Worm (Caenorhabditis elegans): ENCODE data around the gene mrps-22.

The mrps-22 gene

ce11 chrII:10564578-10564977 is 17.8 kb upstream of the mrps-22 start, which contains the start of the genes C06A1.6 and C06A1.7:
TSS of gene C06A1.6 (minus strand) at chrII:10564678.
TSS of gene C06A1.7 (plus strand) at chrII:10564891.
- TF ChIP-seq flt-1 (GFP tag; IDR thresholded peaks at IDR 0.05) (no peak), tab-1 (GFP tag; IDR thresholded peaks at IDR 0.05) (no peak)

ce11 chrII:10566458-10566857 is 16.0 kb upstream of the mrps-22 start:
- TF ChIP-seq flt-1 (GFP tag; IDR thresholded peaks at IDR 0.05) (no peak), ztf-29 (GFP tag; IDR thresholded peaks at IDR 0.05) (no peak), ref-1 (GFP tag; conservative IDR thresholded peaks at IDR 0.05) (no peak), T22C8.4 (GFP tag; IDR thresholded peaks at IDR 0.05) (no peak), cog-1 (tag; optimal IDR thresholded peaks at IDR 0.05) (no peak), klf-2 (GFP tag; conservative IDR thresholded peaks at IDR 0.05) (no peak), tab-1 (GFP tag; IDR thresholded peaks at IDR 0.05) (no peak), ztf-23 (GFP tag; IDR thresholded peaks at IDR 0.05) (no peak), med-1 (GFP tag; optimal IDR thresholded peaks at IDR 0.05; ENCODE audit: insufficient read depth) (no peak)

ce11 chrII:10569498-10569897 is 12.9 kb upstream of the mrps-22 start:
- TF ChIP-seq ref-1 (GFP tag; conservative IDR thresholded peaks at IDR 0.05) (no peak), flt-1 (GFP tag; IDR thresholded peaks at IDR 0.05) (no peak), tab-1 (GFP tag; IDR thresholded peaks at IDR 0.05) (no peak), ztf-23 (GFP tag; IDR thresholded peaks at IDR 0.05) (no peak), T22C8.4 (GFP tag; IDR thresholded peaks at IDR 0.05) (no peak), med-1 (GFP tag; optimal IDR thresholded peaks at IDR 0.05; ENCODE audit: insufficient read depth) (no peak), klf-2 (GFP tag; conservative IDR thresholded peaks at IDR 0.05) (no peak), cog-1 (tag; optimal IDR thresholded peaks at IDR 0.05) (no peak), ztf-29 (GFP tag; IDR thresholded peaks at IDR 0.05) (no peak)

ce11 chrII:10570302-10570701 is 12.1 kb upstream of the mrps-22 start, which contains the start of gene txt-13:
TSS of gene txt-13 (plus strand) at chrII:10570602.
- TF ChIP-seq T22C8.4 (GFP tag; IDR thresholded peaks at IDR 0.05): no peak
- no peak for TF ChIP-seq klf-2 (GFP tag; conservative IDR thresholded peaks at IDR 0.05)
- no peak for TF ChIP-seq med-1 (GFP tag; optimal IDR thresholded peaks at IDR 0.05; ENCODE audit: insufficient read depth)
- no peak for TF ChIP-seq ztf-23 (GFP tag; IDR thresholded peaks at IDR 0.05)
- no peak for TF ChIP-seq ref-1 (GFP tag; conservative IDR thresholded peaks at IDR 0.05)
- no peak for TF ChIP-seq cog-1 (tag; optimal IDR thresholded peaks at IDR 0.05)
- no peak for TF ChIP-seq flt-1 (GFP tag; IDR thresholded peaks at IDR 0.05)
- TF ChIP-seq ztf-29 (GFP tag; IDR thresholded peaks at IDR 0.05): no peak
- TF ChIP-seq tab-1 (GFP tag; IDR thresholded peaks at IDR 0.05): no peak

ce11 chrII:10571967-10572366 is 10.5 kb upstream of the mrps-22 start, which contains the start of gene C06A1.3:
TSS of gene C06A1.3 (plus strand) at chrII:10572267.
- TF ChIP-seq cog-1 (tag; optimal IDR thresholded peaks at IDR 0.05) (no peak), ztf-23 (GFP tag; IDR thresholded peaks at IDR 0.05) (no peak), ref-1 (GFP tag; conservative IDR thresholded peaks at IDR 0.05) (no peak), T22C8.4 (GFP tag; IDR thresholded peaks at IDR 0.05) (no peak), tab-1 (GFP tag; IDR thresholded peaks at IDR 0.05) (no peak), med-1 (GFP tag; optimal IDR thresholded peaks at IDR 0.05; ENCODE audit: insufficient read depth) (no peak), klf-2 (GFP tag; conservative IDR thresholded peaks at IDR 0.05) (no peak), flt-1 (GFP tag; IDR thresholded peaks at IDR 0.05) (no peak), ztf-29 (GFP tag; IDR thresholded peaks at IDR 0.05) (no peak)

- no peak for TF ChIP-seq ztf-23 (GFP tag; IDR thresholded peaks at IDR 0.05)
- TF ChIP-seq ztf-29 (GFP tag; IDR thresholded peaks at IDR 0.05): no peak
- TF ChIP-seq ref-1 (GFP tag; conservative IDR thresholded peaks at IDR 0.05): no peak
- no peak for TF ChIP-seq med-1 (GFP tag; optimal IDR thresholded peaks at IDR 0.05; ENCODE audit: insufficient read depth)
- TF ChIP-seq tab-1 (GFP tag; IDR thresholded peaks at IDR 0.05): no peak
- no peak for TF ChIP-seq flt-1 (GFP tag; IDR thresholded peaks at IDR 0.05)
- no peak for TF ChIP-seq klf-2 (GFP tag; conservative IDR thresholded peaks at IDR 0.05)
- no peak for TF ChIP-seq cog-1 (tag; optimal IDR thresholded peaks at IDR 0.05)
Observed at ce11 chrII:10574177-10574576, 8.2 kb upstream of the mrps-22 start.

ce11 chrII:10578843-10579430 is 3.5 kb upstream of the mrps-22 start, which contains the start of gene rpb-6:
TSS of gene rpb-6 (plus strand) at chrII:10579380.
- TF ChIP-seq flt-1 (GFP tag; IDR thresholded peaks at IDR 0.05) (no peak), tab-1 (GFP tag; IDR thresholded peaks at IDR 0.05) (no peak), med-1 (GFP tag; optimal IDR thresholded peaks at IDR 0.05; ENCODE audit: insufficient read depth) (no peak), cog-1 (tag; optimal IDR thresholded peaks at IDR 0.05) (no peak), klf-2 (GFP tag; conservative IDR thresholded peaks at IDR 0.05) (no peak), T22C8.4 (GFP tag; IDR thresholded peaks at IDR 0.05) (no peak), ref-1 (GFP tag; conservative IDR thresholded peaks at IDR 0.05) (no peak), ztf-29 (GFP tag; IDR thresholded peaks at IDR 0.05) (no peak), ztf-23 (GFP tag; IDR thresholded peaks at IDR 0.05) (no peak)

- TF ChIP-seq ztf-23 (GFP tag; IDR thresholded peaks at IDR 0.05): no peak
- TF ChIP-seq ztf-29 (GFP tag; IDR thresholded peaks at IDR 0.05): no peak
- TF ChIP-seq ref-1 (GFP tag; conservative IDR thresholded peaks at IDR 0.05): no peak
- no peak for TF ChIP-seq flt-1 (GFP tag; IDR thresholded peaks at IDR 0.05)
- no peak for TF ChIP-seq klf-2 (GFP tag; conservative IDR thresholded peaks at IDR 0.05)
- no peak for TF ChIP-seq cog-1 (tag; optimal IDR thresholded peaks at IDR 0.05)
- TF ChIP-seq T22C8.4 (GFP tag; IDR thresholded peaks at IDR 0.05): no peak
- TF ChIP-seq med-1 (GFP tag; optimal IDR thresholded peaks at IDR 0.05; ENCODE audit: insufficient read depth): no peak
- TF ChIP-seq tab-1 (GFP tag; IDR thresholded peaks at IDR 0.05): no peak
Observed at ce11 chrII:10579655-10580054, 2.8 kb upstream of the mrps-22 start, which contains the start of gene dohh-1. TSS of gene dohh-1 (plus strand) at chrII:10579955.

- TF ChIP-seq klf-2 (GFP tag; conservative IDR thresholded peaks at IDR 0.05): no peak
Observed at ce11 chrII:10580833-10581232, 1.6 kb upstream of the mrps-22 start, which contains the start of gene dap-3. TSS of gene dap-3 (plus strand) at chrII:10581133.

ce11 chrII:10584036-10584435 is 1.6 kb downstream of the mrps-22 start, which contains the start of gene algn-9:
TSS of gene algn-9 (plus strand) at chrII:10584336.
- no peak for TF ChIP-seq klf-2 (GFP tag; conservative IDR thresholded peaks at IDR 0.05)
- TF ChIP-seq cog-1 (tag; optimal IDR thresholded peaks at IDR 0.05): no peak
- no peak for TF ChIP-seq ref-1 (GFP tag; conservative IDR thresholded peaks at IDR 0.05)
- no peak for TF ChIP-seq flt-1 (GFP tag; IDR thresholded peaks at IDR 0.05)
- no peak for TF ChIP-seq tab-1 (GFP tag; IDR thresholded peaks at IDR 0.05)
- TF ChIP-seq med-1 (GFP tag; optimal IDR thresholded peaks at IDR 0.05; ENCODE audit: insufficient read depth): no peak
- no peak for TF ChIP-seq ztf-23 (GFP tag; IDR thresholded peaks at IDR 0.05)
- no peak for TF ChIP-seq ztf-29 (GFP tag; IDR thresholded peaks at IDR 0.05)
- no peak for TF ChIP-seq T22C8.4 (GFP tag; IDR thresholded peaks at IDR 0.05)
